Worm (Caenorhabditis elegans): ENCODE data around the gene C17H12.10.

- TF ChIP-seq skn-1 (tag; optimal IDR thresholded peaks at IDR 0.05) (no peak), nhr-77 (tag; optimal IDR thresholded peaks at IDR 0.05) (no peak)
Measured at ce11 chrIV:6833617-6834016, 27.0 kb downstream of the C17H12.10 start.

All from whole organism, L1 larva.